Worm (Caenorhabditis elegans): Measurements from ENCODE around the gene H06H21.8.

H06H21.8 gene

DNA sequence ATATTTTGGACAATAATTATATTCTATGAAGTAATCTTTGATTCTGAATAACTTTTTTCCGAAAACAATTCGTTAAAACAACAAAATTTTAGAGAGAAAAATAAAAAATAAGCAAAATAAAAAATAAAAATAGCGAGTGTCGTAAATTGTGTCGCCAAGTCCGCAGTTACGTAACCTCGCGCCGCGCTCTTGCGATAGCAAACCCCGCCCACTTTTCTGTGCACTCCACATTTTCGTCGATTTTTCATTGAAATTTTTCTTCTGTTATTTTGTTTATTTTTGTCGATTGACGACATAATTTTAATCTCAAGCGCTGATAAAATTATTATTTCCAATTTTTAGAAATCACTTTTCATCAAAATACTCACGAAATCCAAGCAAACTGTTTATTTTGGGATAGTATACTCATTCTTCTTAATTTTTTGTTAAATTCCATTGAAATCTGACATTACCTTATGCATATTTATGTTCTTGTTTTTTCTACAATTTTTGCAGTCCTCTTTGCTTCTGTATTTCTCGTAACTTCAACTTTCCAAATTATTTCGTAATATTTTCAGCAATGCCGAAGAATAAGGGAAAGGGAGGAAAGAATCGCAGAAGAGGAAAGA is 10.4 kb downstream of the H06H21.8 start, which contains the start of gene eif-1.A:
Gene eif-1.A (plus strand): TSS at position 558 of the 608 bp plus-strand sequence.
- peak; percentile 91 for TF ChIP-seq W03F9.2 (tag; optimal IDR thresholded peaks at IDR 0.05)
- no peak for TF ChIP-seq him-1 (tag; optimal IDR thresholded peaks at IDR 0.05)

DNA sequence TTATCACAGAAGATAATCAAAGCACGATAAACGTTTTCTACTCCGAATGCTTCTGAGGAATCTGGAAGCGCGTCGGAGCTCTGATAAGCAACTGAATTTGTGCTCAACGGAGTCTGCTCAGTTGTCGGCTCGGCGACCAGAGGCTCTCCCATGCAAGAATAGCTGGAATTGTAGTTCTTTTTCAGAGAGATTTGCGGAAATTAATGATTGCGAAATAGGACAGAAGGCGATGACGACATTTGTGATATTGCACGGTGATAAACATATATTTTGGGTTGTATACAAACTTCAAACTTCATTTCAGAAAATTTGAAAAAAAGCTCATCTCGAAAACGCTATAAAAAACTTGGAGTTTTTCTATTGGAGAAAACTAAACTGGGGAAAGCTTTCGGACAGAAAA is 11.1 kb downstream of the H06H21.8 start, which contains the start of gene H06H21.37:
Gene H06H21.37 (minus strand): TSS at position 162 of the 400 bp plus-strand sequence.
- TF ChIP-seq dao-5 (tag; optimal IDR thresholded peaks at IDR 0.05) = no peak
- no peak for TF ChIP-seq him-1 (tag; optimal IDR thresholded peaks at IDR 0.05)
- no peak for TF ChIP-seq W03F9.2 (tag; optimal IDR thresholded peaks at IDR 0.05)

DNA sequence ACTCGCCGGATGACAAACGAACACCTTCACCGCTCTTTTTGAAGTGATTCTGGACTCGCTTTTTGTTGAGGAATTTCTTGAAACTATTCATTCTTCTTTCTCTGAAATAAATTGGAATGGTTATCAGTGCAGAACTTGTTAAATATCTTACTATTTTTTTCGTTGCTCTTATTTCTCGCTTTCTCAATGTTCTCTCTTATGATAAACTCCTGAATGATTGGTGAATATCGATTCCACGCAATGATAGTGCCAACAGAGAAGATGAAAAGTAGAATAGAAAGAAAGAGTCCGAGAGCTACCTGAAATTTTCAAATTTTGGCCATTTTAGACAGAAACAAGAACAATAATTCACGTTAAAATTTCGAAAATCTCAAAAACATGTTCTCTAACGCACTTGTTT is 11.5 kb downstream of the H06H21.8 start, which contains the start of gene ubxn-6:
Gene ubxn-6 (minus strand): TSS at position 101 of the 400 bp plus-strand sequence.
- TF ChIP-seq W03F9.2 (tag; optimal IDR thresholded peaks at IDR 0.05) (no peak), him-1 (tag; optimal IDR thresholded peaks at IDR 0.05) (no peak), dao-5 (tag; optimal IDR thresholded peaks at IDR 0.05) (no peak)

DNA sequence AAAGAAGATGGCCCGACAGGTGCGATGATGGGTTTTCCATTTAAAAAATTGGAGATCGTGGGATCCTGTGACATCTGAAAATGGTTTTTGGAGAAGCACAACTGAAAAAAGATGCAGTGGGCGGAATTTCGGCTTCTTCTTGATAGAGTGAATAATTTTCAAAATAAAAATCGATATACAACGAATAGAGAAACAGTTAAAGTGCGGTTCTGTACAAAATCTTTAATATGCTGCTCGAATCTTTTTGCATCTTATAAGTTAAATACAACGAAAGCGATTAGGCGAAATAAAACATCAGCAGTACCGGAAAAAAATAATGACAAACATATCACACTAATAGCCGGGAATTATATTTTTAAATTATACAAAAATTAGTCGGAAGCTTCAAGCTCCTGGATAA is 13.7 kb downstream of the H06H21.8 start, which contains the start of gene H06H21.11:
Gene H06H21.11 (minus strand): TSS at position 101 of the 400 bp plus-strand sequence.
- TF ChIP-seq dao-5 (tag; optimal IDR thresholded peaks at IDR 0.05) = no peak

DNA sequence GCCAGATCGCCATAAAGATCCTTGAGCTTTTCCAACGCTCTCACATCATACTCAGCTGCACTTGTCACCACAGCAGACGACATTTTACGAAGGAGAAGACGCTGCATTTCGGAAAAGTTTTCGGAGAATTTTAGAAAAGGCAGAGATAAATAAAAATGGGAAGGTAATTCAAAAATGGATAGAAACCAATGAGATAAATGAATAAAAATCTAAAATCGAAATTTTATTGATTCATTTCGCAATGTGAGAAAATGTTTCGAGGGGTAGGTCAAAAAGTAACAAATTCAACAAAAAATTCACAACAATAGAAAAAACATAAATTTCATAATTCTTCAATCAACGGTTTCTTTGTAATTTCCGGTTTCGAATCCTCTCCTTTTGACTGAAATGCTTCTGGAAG is 14.4 kb downstream of the H06H21.8 start, which contains the start of gene dpf-5:
Gene dpf-5 (minus strand): TSS at position 101 of the 400 bp plus-strand sequence.
- TF ChIP-seq dao-5 (tag; optimal IDR thresholded peaks at IDR 0.05) = no peak
- TF ChIP-seq him-1 (tag; optimal IDR thresholded peaks at IDR 0.05) = no peak
- no peak for TF ChIP-seq W03F9.2 (tag; optimal IDR thresholded peaks at IDR 0.05)

DNA sequence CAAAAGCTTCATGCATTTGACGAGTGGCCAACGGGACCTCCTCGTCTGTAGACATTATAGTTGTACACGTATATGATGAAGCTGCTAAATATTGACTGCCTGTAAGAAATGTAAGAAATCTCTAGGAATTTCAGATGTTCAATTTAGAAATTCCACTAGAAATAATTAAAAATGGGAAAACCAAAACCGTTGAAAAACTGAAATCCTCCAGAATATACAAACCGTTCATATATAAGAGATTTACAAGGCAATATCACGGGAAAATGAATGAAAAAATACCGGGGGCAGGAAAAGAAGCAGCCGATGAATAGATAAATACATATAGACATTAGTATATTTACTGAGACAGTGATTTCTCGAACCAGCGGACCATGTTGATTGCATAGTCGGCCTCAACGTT is 18.4 kb downstream of the H06H21.8 start, which contains the start of gene dpf-7:
Gene dpf-7 (minus strand): TSS at position 101 of the 400 bp plus-strand sequence.
- TF ChIP-seq W03F9.2 (tag; optimal IDR thresholded peaks at IDR 0.05) = no peak
- no peak for TF ChIP-seq him-1 (tag; optimal IDR thresholded peaks at IDR 0.05)
- TF ChIP-seq dao-5 (tag; optimal IDR thresholded peaks at IDR 0.05) = no peak

DNA sequence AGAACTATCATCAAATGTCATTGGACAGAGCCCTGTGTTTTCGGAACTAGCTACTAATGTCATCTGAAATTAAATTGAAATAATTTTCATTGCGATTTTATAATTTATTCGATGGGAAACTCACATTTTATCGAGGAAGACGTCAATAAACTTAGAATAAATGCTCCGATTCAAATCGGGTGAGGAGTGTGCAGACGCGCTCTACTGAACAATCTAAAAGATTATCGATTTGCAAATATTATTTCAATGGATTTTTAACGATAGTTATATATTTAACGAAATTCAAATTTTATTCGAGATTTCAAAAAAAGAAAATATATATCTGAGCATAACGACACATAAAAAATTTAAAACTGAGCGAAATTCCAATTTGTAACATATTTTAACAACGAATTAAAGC is 21.8 kb downstream of the H06H21.8 start, which contains the start of gene eor-1:
Gene eor-1 (minus strand): TSS at position 65 of the 400 bp plus-strand sequence.
- TF ChIP-seq W03F9.2 (tag; optimal IDR thresholded peaks at IDR 0.05) (peak; percentile 9), him-1 (tag; optimal IDR thresholded peaks at IDR 0.05) (no peak)

DNA sequence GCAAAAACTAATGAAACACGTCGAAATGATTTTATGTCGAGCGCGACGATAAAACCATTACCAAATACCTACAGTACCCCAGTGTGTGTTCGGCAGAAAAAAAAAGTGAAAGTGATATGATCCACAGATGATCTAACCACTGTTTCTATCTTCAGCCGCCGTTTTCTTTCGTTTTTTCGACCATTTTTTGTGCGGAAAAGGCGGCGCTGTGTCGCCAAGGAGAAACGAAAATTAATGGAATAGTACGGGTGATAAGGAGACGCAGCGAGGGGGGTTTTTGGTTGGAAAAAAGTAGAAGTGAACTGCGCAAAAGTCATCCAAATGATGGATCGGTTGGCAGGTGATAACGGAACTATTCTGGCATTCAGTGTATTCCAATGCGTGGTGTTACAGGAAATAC is 25.8 kb downstream of the H06H21.8 start:
- TF ChIP-seq him-1 (tag; optimal IDR thresholded peaks at IDR 0.05) (no peak), dao-5 (tag; optimal IDR thresholded peaks at IDR 0.05) (no peak), W03F9.2 (tag; optimal IDR thresholded peaks at IDR 0.05) (no peak)

DNA sequence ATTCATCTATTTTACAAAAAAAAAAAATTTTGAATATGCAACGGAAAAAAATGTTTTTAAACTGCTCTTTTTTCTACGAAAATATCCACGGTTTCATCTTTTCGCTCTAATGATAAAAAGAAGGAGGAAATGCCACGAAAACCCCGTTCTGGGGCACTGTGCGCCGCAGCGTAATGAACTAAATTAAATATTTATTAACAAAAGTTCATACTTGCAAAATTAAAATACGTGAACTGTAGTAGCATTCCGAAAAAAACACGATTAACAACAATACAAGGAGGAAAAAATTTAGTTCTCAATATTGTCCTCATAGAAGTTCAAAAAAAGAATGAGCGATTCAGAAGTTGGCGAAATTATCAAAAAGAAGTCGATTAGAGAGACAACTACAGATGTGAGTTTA is 31.5 kb downstream of the H06H21.8 start, which contains the start of gene R11E3.1:
Gene R11E3.1 (plus strand): TSS at position 301 of the 400 bp plus-strand sequence.
- no peak for TF ChIP-seq dao-5 (tag; optimal IDR thresholded peaks at IDR 0.05)
- no peak for TF ChIP-seq him-1 (tag; optimal IDR thresholded peaks at IDR 0.05)
- TF ChIP-seq W03F9.2 (tag; optimal IDR thresholded peaks at IDR 0.05) = no peak

DNA sequence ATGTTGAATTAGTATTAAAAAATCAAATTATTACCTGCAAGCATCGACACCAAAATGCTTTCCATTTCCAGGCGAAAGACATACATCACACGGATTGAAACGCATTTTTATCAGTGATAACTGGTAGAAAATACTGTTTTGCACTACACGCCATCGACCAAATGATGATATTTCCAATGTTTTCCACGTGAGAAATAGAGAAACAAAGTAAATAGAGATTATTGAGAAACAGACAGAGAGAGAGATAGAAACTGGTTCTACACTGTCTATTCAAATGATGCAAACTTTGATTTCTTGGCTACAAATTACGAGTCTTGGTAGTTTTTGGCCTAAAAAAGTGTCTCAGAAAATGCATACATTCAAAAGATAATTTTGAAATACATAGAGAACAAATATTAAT is 32.6 kb downstream of the H06H21.8 start, which contains the start of gene nhr-104:
Gene nhr-104 (minus strand): TSS at position 361 of the 400 bp plus-strand sequence.
- TF ChIP-seq him-1 (tag; optimal IDR thresholded peaks at IDR 0.05) (no peak), dao-5 (tag; optimal IDR thresholded peaks at IDR 0.05) (no peak), W03F9.2 (tag; optimal IDR thresholded peaks at IDR 0.05) (no peak)

DNA sequence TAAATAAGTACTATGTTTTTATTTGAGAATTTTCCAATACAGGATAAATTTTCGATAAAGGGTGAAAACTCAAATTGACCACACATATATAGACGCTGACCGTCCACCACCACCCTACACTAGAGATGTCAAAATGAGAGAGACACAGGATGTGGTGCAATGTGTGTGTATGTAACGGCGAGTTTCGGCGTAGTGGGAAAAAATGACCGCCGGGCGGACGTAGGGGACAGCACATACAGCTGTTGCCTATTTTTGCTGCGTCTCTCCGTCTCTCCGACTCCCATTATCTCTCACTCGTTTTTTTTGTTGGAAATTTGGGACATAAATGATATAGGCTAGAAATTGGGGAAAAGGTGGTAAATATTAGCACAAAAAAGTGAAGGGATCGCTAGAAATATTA is 39.8 kb downstream of the H06H21.8 start:
- TF ChIP-seq W03F9.2 (tag; optimal IDR thresholded peaks at IDR 0.05) (no peak), him-1 (tag; optimal IDR thresholded peaks at IDR 0.05) (no peak), dao-5 (tag; optimal IDR thresholded peaks at IDR 0.05) (no peak)

DNA sequence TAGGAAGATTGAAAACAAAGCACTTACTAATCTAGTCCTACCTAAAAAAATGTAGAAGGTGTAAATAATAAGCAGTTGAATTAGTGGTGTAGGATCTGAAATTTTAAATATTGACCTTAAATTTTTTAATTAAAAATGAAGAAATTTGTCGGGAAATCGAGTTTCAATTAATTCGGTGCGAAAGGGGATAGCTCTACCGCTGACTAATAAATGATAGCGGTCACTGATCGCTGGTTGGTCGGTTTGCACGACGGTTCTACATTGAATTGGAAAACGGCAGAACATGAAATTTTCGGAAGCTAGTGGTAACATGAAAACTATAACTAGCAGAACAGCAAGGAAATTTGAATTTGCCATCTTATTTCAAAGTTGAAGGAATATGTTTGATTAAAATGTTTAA is 40.8 kb downstream of the H06H21.8 start, which contains the start of gene set-15:
Gene set-15 (minus strand): TSS at position 101 of the 400 bp plus-strand sequence.
- no peak for TF ChIP-seq dao-5 (tag; optimal IDR thresholded peaks at IDR 0.05)
- no peak for TF ChIP-seq him-1 (tag; optimal IDR thresholded peaks at IDR 0.05)
- TF ChIP-seq W03F9.2 (tag; optimal IDR thresholded peaks at IDR 0.05) = no peak

DNA sequence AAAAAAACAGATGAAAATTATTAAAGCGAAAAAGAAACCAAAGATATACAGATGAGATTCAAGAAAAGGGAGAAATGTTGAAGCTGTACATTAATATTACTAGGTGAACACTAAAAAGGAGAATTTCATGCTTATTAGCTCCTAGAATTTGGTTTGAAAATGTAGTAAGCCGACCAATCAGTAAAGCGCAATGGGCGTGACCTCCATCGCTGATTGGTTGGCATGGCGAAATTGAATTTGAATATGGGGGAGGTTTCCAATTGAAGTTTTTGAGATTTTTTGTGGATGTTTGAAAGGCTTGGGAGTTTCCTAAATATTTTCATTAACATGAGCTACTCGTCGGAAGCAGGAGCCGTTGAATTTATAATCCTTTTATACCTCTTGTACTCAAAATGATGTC is 44.4 kb downstream of the H06H21.8 start:
- TF ChIP-seq W03F9.2 (tag; optimal IDR thresholded peaks at IDR 0.05) (no peak), dao-5 (tag; optimal IDR thresholded peaks at IDR 0.05) (no peak), him-1 (tag; optimal IDR thresholded peaks at IDR 0.05) (no peak)

DNA sequence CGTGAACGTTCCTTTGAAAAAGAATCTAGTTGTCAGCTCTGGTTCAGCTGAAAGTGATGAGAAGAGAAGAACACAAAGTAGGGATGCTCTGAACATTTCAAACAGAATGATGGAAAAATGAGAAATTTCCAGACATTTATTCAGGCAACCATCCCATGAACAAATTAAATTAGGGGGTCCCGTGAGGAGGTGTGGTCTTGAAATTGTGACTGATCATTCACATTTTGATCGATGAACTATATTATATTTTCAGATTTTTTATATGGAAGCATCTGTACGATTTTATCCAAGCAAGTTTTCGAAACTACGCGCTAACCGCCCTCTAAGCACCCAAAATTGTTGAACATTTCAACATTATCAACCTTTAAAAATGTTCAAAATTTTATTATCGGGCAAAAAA is 44.9 kb downstream of the H06H21.8 start, which contains the start of gene R11E3.19:
Gene R11E3.19 (minus strand): TSS at position 101 of the 400 bp plus-strand sequence.
- no peak for TF ChIP-seq W03F9.2 (tag; optimal IDR thresholded peaks at IDR 0.05)

Data from whole organism, L4/young adult.